Fruit fly (Drosophila melanogaster) whole organism, embryonic: ENCODE data around the gene CG6216.

Experiments
- Blimp-1 ChIP-seq: fragments of 200-800 bp; sonication (Bioruptor generic); optimal IDR thresholded peaks from 3 replicates; lab custom pipeline; 2018; ENCODE audit warnings: missing biosample characterization, missing genetic modification characterization, mild to moderate bottlenecking, moderate library complexity, missing genetic modification reagents
- CG10431 ChIP-seq: fragments of 200-800 bp; sonication (Bioruptor generic); optimal IDR thresholded peaks from 3 replicates; lab custom pipeline; 2018; ENCODE audit warnings: missing biosample characterization, mild to moderate bottlenecking, missing genetic modification characterization
- CG10462 ChIP-seq: fragments of 200-800 bp; sonication (Bioruptor generic); optimal IDR thresholded peaks from 2 replicates; lab custom pipeline; 2016; ENCODE audit warnings: missing biosample characterization, missing genetic modification characterization
- CG11723 ChIP-seq: fragments of 200-800 bp; sonication (Bioruptor generic); optimal IDR thresholded peaks from 2 replicates; lab custom pipeline; 2017; ENCODE audit warnings: missing biosample characterization, mild to moderate bottlenecking, missing genetic modification characterization
- CG12942 ChIP-seq: fragments of 200-800 bp; sonication (Bioruptor generic); optimal IDR thresholded peaks from 3 replicates; lab custom pipeline; 2016; ENCODE audit warnings: missing biosample characterization, missing genetic modification characterization
- CG13123 ChIP-seq: fragments of 200-800 bp; sonication (Bioruptor generic); optimal IDR thresholded peaks from 2 replicates; lab custom pipeline; 2016; ENCODE audit warnings: missing biosample characterization, missing genetic modification characterization
- CG14441 ChIP-seq: fragments of 200-800 bp; sonication (Bioruptor generic); IDR thresholded peaks from 2 replicates; pipeline ENCODE4 v1.3.6; 2022; ENCODE audit warnings: missing biosample characterization, missing genetic modification characterization
- CG15514 ChIP-seq: fragments of 200-800 bp; sonication (Bioruptor generic); optimal IDR thresholded peaks from 3 replicates; lab custom pipeline; 2017; ENCODE audit warnings: missing biosample characterization, missing genetic modification characterization, mild to moderate bottlenecking, moderate library complexity, missing genetic modification reagents
- CG15601 ChIP-seq: fragments of 200-800 bp; sonication (Bioruptor generic); optimal IDR thresholded peaks from 3 replicates; lab custom pipeline; 2019; ENCODE audit warnings: missing biosample characterization, mild to moderate bottlenecking, missing genetic modification characterization, moderate library complexity
- CG17568 ChIP-seq: fragments of 200-800 bp; sonication (Bioruptor generic); optimal IDR thresholded peaks from 2 replicates; lab custom pipeline; 2018; ENCODE audit warnings: missing biosample characterization, mild to moderate bottlenecking, missing genetic modification characterization, moderate library complexity
- CG17912 ChIP-seq: fragments of 200-800 bp; sonication (Bioruptor generic); optimal IDR thresholded peaks from 2 replicates; lab custom pipeline; 2018; ENCODE audit warnings: missing biosample characterization, mild to moderate bottlenecking, missing genetic modification characterization
- CG18011 ChIP-seq: fragments of 200-800 bp; sonication (Bioruptor generic); optimal IDR thresholded peaks from 2 replicates; lab custom pipeline; 2017; ENCODE audit warnings: missing biosample characterization, missing genetic modification characterization, mild to moderate bottlenecking, moderate library complexity, missing genotype
- CG18262 ChIP-seq: fragments of 200-800 bp; optimal IDR thresholded peaks from 3 replicates; lab custom pipeline; 2019; ENCODE audit warnings: missing biosample characterization, mild to moderate bottlenecking, missing genetic modification characterization, moderate library complexity
- CG2889 ChIP-seq: fragments of 200-800 bp; sonication (Bioruptor generic); IDR thresholded peaks from 3 replicates; pipeline ENCODE4 v1.3.6; 2022; ENCODE audit warnings: missing biosample characterization, missing genetic modification characterization
- CG31365 ChIP-seq: fragments of 200-800 bp; sonication (Bioruptor generic); optimal IDR thresholded peaks from 2 replicates; lab custom pipeline; 2018; ENCODE audit warnings: missing biosample characterization, mild to moderate bottlenecking, missing genetic modification characterization
- CG34376 ChIP-seq: fragments of 200-800 bp; sonication (Bioruptor generic); optimal IDR thresholded peaks from 2 replicates; lab custom pipeline; 2018; ENCODE audit warnings: missing biosample characterization, mild to moderate bottlenecking, missing genetic modification characterization
- CG34422 ChIP-seq: fragments of 200-800 bp; sonication (Bioruptor generic); IDR thresholded peaks from 3 replicates; pipeline ENCODE4 v1.3.6; 2022; ENCODE audit warnings: missing biosample characterization, missing genetic modification characterization
- CG3995 ChIP-seq: fragments of 200-800 bp; sonication (Bioruptor generic); optimal IDR thresholded peaks from 3 replicates; lab custom pipeline; 2016; ENCODE audit warnings: missing biosample characterization, missing genetic modification characterization
- CG4328 ChIP-seq: fragments of 200-800 bp; sonication (Bioruptor generic); optimal IDR thresholded peaks from 3 replicates; lab custom pipeline; 2017; ENCODE audit warnings: missing biosample characterization, missing genetic modification reagents, missing genetic modification characterization
- CG6272 ChIP-seq: fragments of 200-800 bp; sonication (Bioruptor generic); IDR thresholded peaks from 2 replicates; pipeline ENCODE4 v1.3.6; 2022; ENCODE audit warnings: missing biosample characterization, missing genetic modification characterization
- Dek ChIP-seq: fragments of 200-800 bp; sonication (Bioruptor generic); optimal IDR thresholded peaks from 3 replicates; lab custom pipeline; 2019; ENCODE audit warnings: missing biosample characterization, mild to moderate bottlenecking, missing genetic modification characterization, moderate library complexity
- Doc2 ChIP-seq: fragments of 200-800 bp; sonication (Bioruptor generic); IDR thresholded peaks from 2 replicates; pipeline ENCODE4 v1.3.6; 2022; ENCODE audit warnings: missing biosample characterization, missing genetic modification characterization
- ERR ChIP-seq: fragments of 200-800 bp; sonication (Bioruptor generic); optimal IDR thresholded peaks from 2 replicates; lab custom pipeline; 2016; ENCODE audit warnings: missing biosample characterization, missing genetic modification characterization
- HLH4C ChIP-seq: fragments of 200-800 bp; sonication (Bioruptor generic); IDR thresholded peaks from 3 replicates; pipeline ENCODE4 v1.3.6; 2022; ENCODE audit warnings: missing biosample characterization, missing genetic modification characterization; ENCODE audit not compliant: partially characterized antibody
- Hand ChIP-seq: fragments of 200-800 bp; sonication (Bioruptor generic); optimal IDR thresholded peaks from 2 replicates; lab custom pipeline; 2017; ENCODE audit warnings: mild to moderate bottlenecking, missing biosample characterization, missing genetic modification reagents, missing genetic modification characterization
- MBD-R2 ChIP-seq: fragments of 200-800 bp; sonication (Bioruptor generic); IDR thresholded peaks from 2 replicates; pipeline ENCODE4 v1.3.6; 2022; ENCODE audit warnings: missing biosample characterization, missing genetic modification characterization
- Meics ChIP-seq: fragments of 200-800 bp; sonication (Bioruptor generic); optimal IDR thresholded peaks from 2 replicates; lab custom pipeline; 2017; ENCODE audit warnings: missing biosample characterization, mild to moderate bottlenecking, missing genetic modification characterization
- Mes4 ChIP-seq: fragments of 200-800 bp; sonication (Bioruptor generic); optimal IDR thresholded peaks from 2 replicates; lab custom pipeline; 2016; ENCODE audit warnings: missing biosample characterization, missing genetic modification characterization
- Neu2 ChIP-seq: fragments of 200-800 bp; sonication (Bioruptor generic); optimal IDR thresholded peaks from 3 replicates; lab custom pipeline; 2016; ENCODE audit warnings: missing biosample characterization, missing genetic modification characterization, borderline replicate concordance
- Ptx1 ChIP-seq: fragments of 200-800 bp; sonication (Bioruptor generic); IDR thresholded peaks from 2 replicates; pipeline ENCODE4 v1.3.6; 2022; ENCODE audit warnings: missing biosample characterization, missing genetic modification characterization
- Ravus ChIP-seq: fragments of 200-800 bp; sonication (Bioruptor generic); IDR thresholded peaks from 2 replicates; pipeline ENCODE4 v1.3.6; 2022; ENCODE audit warnings: missing biosample characterization, missing genetic modification characterization
- Rx ChIP-seq: fragments of 200-800 bp; sonication (Bioruptor generic); IDR thresholded peaks from 2 replicates; pipeline ENCODE4 v1.3.6; 2022; ENCODE audit warnings: missing biosample characterization, missing genetic modification characterization
- Six4 ChIP-seq: fragments of 200-800 bp; sonication (Bioruptor generic); optimal IDR thresholded peaks from 2 replicates; lab custom pipeline; 2016; ENCODE audit warnings: missing biosample characterization, missing genetic modification characterization
- YL-1 ChIP-seq: fragments of 200-800 bp; sonication (Bioruptor generic); optimal IDR thresholded peaks from 3 replicates; lab custom pipeline; 2017; ENCODE audit warnings: missing biosample characterization, mild to moderate bottlenecking, missing genetic modification characterization
- bbx ChIP-seq: fragments of 200-800 bp; sonication (Bioruptor generic); IDR thresholded peaks from 2 replicates; pipeline ENCODE4 v1.3.6; 2022; ENCODE audit warnings: missing biosample characterization, missing genetic modification characterization; ENCODE audit not compliant: partially characterized antibody
- bcd ChIP-seq: fragments of 200-800 bp; sonication (Bioruptor generic); optimal IDR thresholded peaks from 2 replicates; lab custom pipeline; 2017; ENCODE audit warnings: missing biosample characterization, mild to moderate bottlenecking, missing genetic modification characterization
- br ChIP-seq: fragments of >200 bp; optimal IDR thresholded peaks from 2 replicates; lab custom pipeline; 2017
- cato ChIP-seq: fragments of 200-800 bp; sonication (Bioruptor generic); optimal IDR thresholded peaks from 2 replicates; lab custom pipeline; 2016; ENCODE audit warnings: missing biosample characterization, missing genetic modification characterization, borderline replicate concordance
- dmrt99B ChIP-seq: fragments of 200-800 bp; sonication (Bioruptor generic); optimal IDR thresholded peaks from 2 replicates; lab custom pipeline; 2018; ENCODE audit warnings: missing biosample characterization, mild to moderate bottlenecking, missing genetic modification characterization, moderate library complexity
- fd96Cb ChIP-seq: fragments of 200-800 bp; sonication (Bioruptor generic); optimal IDR thresholded peaks from 2 replicates; lab custom pipeline; 2018; ENCODE audit warnings: missing biosample characterization, mild to moderate bottlenecking, missing genetic modification characterization, moderate library complexity
- h ChIP-seq: fragments of >200 bp; optimal IDR thresholded peaks from 2 replicates; lab custom pipeline; 2017
- nau ChIP-seq: fragments of 200-800 bp; sonication (Bioruptor generic); optimal IDR thresholded peaks from 3 replicates; lab custom pipeline; 2017; ENCODE audit warnings: missing biosample characterization, mild to moderate bottlenecking, missing genetic modification characterization, missing genetic modification reagents
- onecut ChIP-seq: fragments of 200-800 bp; sonication (Bioruptor generic); IDR thresholded peaks from 2 replicates; pipeline ENCODE4 v1.3.6; 2022; ENCODE audit warnings: missing biosample characterization, missing genetic modification characterization
- otp ChIP-seq: fragments of 200-800 bp; sonication (Bioruptor generic); IDR thresholded peaks from 3 replicates; pipeline ENCODE4, ENCODE4 v1.3.6; 2022; ENCODE audit warnings: missing biosample characterization, missing genetic modification characterization
- psq ChIP-seq: fragments of 200-800 bp; sonication (Bioruptor generic); optimal IDR thresholded peaks from 2 replicates; lab custom pipeline; 2017; ENCODE audit warnings: missing biosample characterization, missing genetic modification characterization
- sima ChIP-seq: fragments of 200-800 bp; sonication (Bioruptor generic); optimal IDR thresholded peaks from 2 replicates; lab custom pipeline; 2016; ENCODE audit warnings: missing biosample characterization, missing genetic modification characterization
- sna ChIP-seq: fragments of 200-800 bp; sonication (Bioruptor generic); IDR thresholded peaks from 2 replicates; pipeline ENCODE4 v1.3.6; 2022; ENCODE audit warnings: missing biosample characterization, missing genetic modification characterization; ENCODE audit not compliant: partially characterized antibody
- sr ChIP-seq: fragments of 200-800 bp; sonication (Bioruptor generic); IDR thresholded peaks from 3 replicates; pipeline ENCODE4 v1.3.6; 2022; ENCODE audit warnings: missing biosample characterization, missing genetic modification characterization
- twi ChIP-seq: fragments of 200-800 bp; optimal IDR thresholded peaks from 2 replicates; lab custom pipeline; 2019; ENCODE audit warnings: missing biosample characterization, mild to moderate bottlenecking, missing genetic modification characterization, moderate library complexity
- tx ChIP-seq: fragments of 200-800 bp; sonication (Bioruptor generic); optimal IDR thresholded peaks from 2 replicates; lab custom pipeline; 2016; ENCODE audit warnings: missing biosample characterization, missing genetic modification characterization
- wor ChIP-seq: fragments of 200-800 bp; sonication (Bioruptor generic); IDR thresholded peaks from 2 replicates; pipeline ENCODE4 v1.3.6; 2022; ENCODE audit warnings: missing biosample characterization, missing genetic modification characterization

Gene CG6216

DNA sequence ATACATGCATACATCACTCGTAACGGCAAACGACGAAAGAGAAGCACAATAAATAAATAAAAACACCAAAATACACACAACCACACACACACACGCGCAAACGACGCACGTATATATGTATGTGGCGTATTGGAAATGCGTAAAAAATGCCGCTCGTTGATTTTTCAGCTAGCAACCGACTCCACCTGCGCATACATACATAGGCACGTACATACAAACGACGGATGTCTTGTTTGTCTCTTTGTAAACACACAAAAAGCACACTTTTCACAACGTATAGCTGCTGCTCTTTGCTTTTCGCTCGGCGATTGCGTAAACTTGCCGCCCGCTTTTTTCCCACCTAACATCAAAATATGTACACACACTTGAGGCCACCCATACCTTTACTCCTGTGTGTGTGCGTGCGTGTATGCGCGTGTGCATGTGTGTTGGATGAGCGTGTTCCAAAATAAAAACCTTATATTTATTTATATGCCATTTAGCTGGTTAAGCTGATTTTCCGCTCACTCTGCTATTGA, 30.6 kb downstream of the CG6216 start (continued):
- TF ChIP-seq CG34422 (peak; percentile 58; the same call in 1 of the 3 replicates), otp (GFP tag; lab: Robert Waterston, UW) (no peak), Ptx1 (GFP tag; lab: Robert Waterston, UW) (no peak), twi (tag; lab: Kevin White, UChicago) (peak; percentile 19), Rx (GFP tag; lab: Robert Waterston, UW) (no peak), ERR (GFP tag; lab: Kevin White, UChicago) (no peak), CG12942 (GFP tag; lab: Kevin White, UChicago) (no peak), cato (GFP tag; lab: Kevin White, UChicago) (no peak), CG15514 (peak; percentile 20), Six4 (GFP tag; lab: Kevin White, UChicago) (no peak), h (lab: Kevin White, UChicago) (no peak), MBD-R2 (no peak), psq (GFP tag; lab: Kevin White, UChicago) (peak; percentile 10), dmrt99B (no peak), Dek (tag; lab: Kevin White, UChicago) (no peak), tx (GFP tag; lab: Kevin White, UChicago) (no peak), Mes4 (GFP tag; lab: Kevin White, UChicago) (no peak), onecut (GFP tag; lab: Robert Waterston, UW) (0 out of 2 replicates have a peak, but pooled peaks have one; percentile 5), CG10462 (GFP tag; lab: Kevin White, UChicago) (no peak), Meics (GFP tag; lab: Kevin White, UChicago) (peak; percentile 50), nau (GFP tag; lab: Kevin White, UChicago) (peak; percentile 36), YL-1 (GFP tag; lab: Kevin White, UChicago) (peak; percentile 14), Neu2 (GFP tag; lab: Kevin White, UChicago) (no peak), HLH4C (GFP tag; lab: Robert Waterston, UW) (no peak), CG4328 (GFP tag; lab: Kevin White, UChicago) (peak; percentile 79), br (lab: Kevin White, UChicago) (no peak), CG6272 (GFP tag; lab: Robert Waterston, UW) (no peak), CG17912 (GFP tag; lab: Kevin White, UChicago) (peak; percentile 5), CG31365 (tag; lab: Kevin White, UChicago) (peak; percentile 71), sna (no peak), Hand (GFP tag; lab: Kevin White, UChicago) (no peak), CG34376 (GFP tag; lab: Kevin White, UChicago) (peak; percentile 78), CG18011 (GFP tag; lab: Kevin White, UChicago) (no peak), Blimp-1 (no peak), Doc2 (no peak), CG14441 (GFP tag; lab: Robert Waterston, UW) (no peak), CG2889 (no peak), CG15601 (peak; percentile 65), sima (GFP tag; lab: Kevin White, UChicago) (no peak), Ravus (GFP tag; lab: Robert Waterston, UW) (no peak), CG11723 (GFP tag; lab: Kevin White, UChicago) (peak; percentile 18), fd96Cb (no peak), CG10431 (GFP tag; lab: Kevin White, UChicago) (peak; percentile 40), CG17568 (GFP tag; lab: Kevin White, UChicago) (peak; percentile 22), bbx (GFP tag; lab: Robert Waterston, UW) (no peak), sr (GFP tag; lab: Robert Waterston, UW) (peak; percentile 37; the same call in 1 of the 3 replicates), CG13123 (GFP tag; lab: Kevin White, UChicago) (no peak), CG3995 (GFP tag; lab: Kevin White, UChicago) (no peak), CG18262 (tag; lab: Kevin White, UChicago) (no peak), wor (GFP tag; lab: Robert Waterston, UW) (no peak), bcd (no peak)
